Worm (Caenorhabditis elegans): Measurements from ENCODE around the gene F25G6.9.

The F25G6.9 gene

ce11 chrV:8606099-8606696, 36.4 kb upstream of the F25G6.9 start, which contains the start of gene vps-60 (continued):
- TF ChIP-seq zfh-2 (GFP tag; conservative IDR thresholded peaks at IDR 0.05) (peak; percentile 97), let-607 (tag; optimal IDR thresholded peaks at IDR 0.05) (peak; percentile 21 to 81), mxl-1 (tag; optimal IDR thresholded peaks at IDR 0.05) (no peak), akir-1 (GFP tag; optimal IDR thresholded peaks at IDR 0.05) (no peak), unc-62 (GFP tag; optimal IDR thresholded peaks at IDR 0.05) (peak; percentile 64), ztf-26 (tag; optimal IDR thresholded peaks at IDR 0.05) (peak; percentile 90), mcd-1 (GFP tag; IDR thresholded peaks at IDR 0.05) (peak; percentile 82), T07F8.4 (tag; optimal IDR thresholded peaks at IDR 0.05) (no peak), madf-10 (tag; optimal IDR thresholded peaks at IDR 0.05) (peak; percentile 98), aptf-2 (GFP tag; conservative IDR thresholded peaks at IDR 0.05) (no peak), F39B2.1 (GFP tag; IDR thresholded peaks at IDR 0.05) (no peak), F37B4.10 (GFP tag; IDR thresholded peaks at IDR 0.05) (no peak), F57C9.4 (tag; optimal IDR thresholded peaks at IDR 0.05) (no peak), rec-8 (tag; optimal IDR thresholded peaks at IDR 0.05) (no peak), chd-7 (tag; optimal IDR thresholded peaks at IDR 0.05) (peak; percentile 68), C06A6.2 (GFP tag; conservative IDR thresholded peaks at IDR 0.05) (peak; percentile 71; the same call in 1 of the 2 replicates), snpc-3.4 (tag; optimal IDR thresholded peaks at IDR 0.05) (peak; percentile 84), gei-17 (GFP tag; optimal IDR thresholded peaks at IDR 0.05) (no peak), attf-6 (GFP tag; IDR thresholded peaks at IDR 0.05) (no peak), ztf-6 (GFP tag; IDR thresholded peaks at IDR 0.05) (no peak), aptf-3 (GFP tag; IDR thresholded peaks at IDR 0.05) (no peak), dox-1 (GFP tag; IDR thresholded peaks at IDR 0.05) (peak; percentile 89), ZK185.1 (tag; optimal IDR thresholded peaks at IDR 0.05; ENCODE audit: poor library complexity, severe bottlenecking) (peak; percentile 21), F52B5.7 (tag; optimal IDR thresholded peaks at IDR 0.05) (no peak)

- TF ChIP-seq nhr-80 (tag; optimal IDR thresholded peaks at IDR 0.05) (peak; percentile 53), nhr-90 (tag; optimal IDR thresholded peaks at IDR 0.05) (no peak)
Observed at ce11 chrV:8603272-8603671, 33.5 kb upstream of the F25G6.9 start, which contains the start of gene F41E6.5. F41E6.5 (plus strand) TSS chrV:8603480.

ce11 chrV:8602638-8603037, 32.8 kb upstream of the F25G6.9 start, which contains the start of gene F41E6.15:
F41E6.15 (minus strand) TSS chrV:8602738.
- no peak for TF ChIP-seq B0261.1 (tag; optimal IDR thresholded peaks at IDR 0.05)
- TF ChIP-seq die-1 (tag; optimal IDR thresholded peaks at IDR 0.05), result no peak
- no peak for TF ChIP-seq nhr-80 (tag; optimal IDR thresholded peaks at IDR 0.05)
- TF ChIP-seq athp-1 (tag; optimal IDR thresholded peaks at IDR 0.05), result no peak

- no peak for TF ChIP-seq lin-35 (GFP tag; optimal IDR thresholded peaks at IDR 0.05)
- no peak for TF ChIP-seq B0035.1 (tag; optimal IDR thresholded peaks at IDR 0.05)
- no peak for TF ChIP-seq lin-26 (GFP tag; IDR thresholded peaks at IDR 0.05)
Observed at ce11 chrV:8601420-8601819, 31.6 kb upstream of the F25G6.9 start, which contains the start of gene F41E6.8. F41E6.8 (minus strand) TSS chrV:8601520.

ce11 chrV:8599957-8600356, 30.2 kb upstream of the F25G6.9 start:
- no peak for TF ChIP-seq atf-7 (tag; optimal IDR thresholded peaks at IDR 0.05)
- TF ChIP-seq Y95B8A.8 (GFP tag; IDR thresholded peaks at IDR 0.05), result no peak
- TF ChIP-seq nfyb-1 (GFP tag; IDR thresholded peaks at IDR 0.05), result no peak
- TF ChIP-seq lin-40 (tag; optimal IDR thresholded peaks at IDR 0.05), result no peak

Measured in whole organism, young adult.